Fruit fly (Drosophila melanogaster): ENCODE measurements around the gene Mpv17.

Gene Mpv17

DNA sequence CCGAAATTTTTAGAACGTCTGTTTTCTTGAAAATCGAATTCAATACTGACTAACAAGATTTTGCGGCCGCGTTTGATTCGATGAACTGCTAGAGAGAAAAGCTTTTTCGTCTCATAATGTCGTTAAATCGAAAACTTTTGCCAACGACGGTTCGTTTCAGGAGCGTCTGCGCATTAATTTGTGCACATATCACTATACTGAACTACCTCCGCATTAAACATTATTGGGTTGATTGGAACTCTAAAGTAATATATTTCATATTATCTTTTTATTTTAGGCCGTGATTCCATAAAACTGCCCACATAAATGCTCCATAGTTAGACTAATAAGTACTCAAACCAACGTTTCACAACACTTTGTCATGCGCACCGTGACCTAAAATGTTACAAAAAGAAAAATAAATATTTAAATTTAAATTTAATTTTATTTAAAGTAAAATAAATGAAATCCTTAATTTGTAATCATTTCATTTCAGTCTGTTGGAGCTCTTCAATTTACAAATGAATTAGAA lies 24.5 kb upstream of the Mpv17 start, which contains the start of gene CaMKII (continued):
- TF ChIP-seq CG6765 (GFP tag; optimal IDR thresholded peaks at IDR 0.05) (peak; percentile 28), CG3995 (GFP tag; optimal IDR thresholded peaks at IDR 0.05) (peak; percentile 36), CG8924 (tag; optimal IDR thresholded peaks at IDR 0.05) (no peak), CG10267 (tag; optimal IDR thresholded peaks at IDR 0.05) (peak; percentile 88), CG13624 (GFP tag; optimal IDR thresholded peaks at IDR 0.05) (peak; percentile 2), Oaz (GFP tag; IDR thresholded peaks at IDR 0.05) (no peak), CG30020 (tag; optimal IDR thresholded peaks at IDR 0.05) (peak; percentile 87), sima (GFP tag; optimal IDR thresholded peaks at IDR 0.05) (no peak), Atf6 (GFP tag; IDR thresholded peaks at IDR 0.05) (peak; percentile 24; the same call in 1 of the 2 replicates), CG7839 (tag; optimal IDR thresholded peaks at IDR 0.05) (peak; percentile 30), NFAT (GFP tag; IDR thresholded peaks at IDR 0.05) (no peak), gfzf (GFP tag; optimal IDR thresholded peaks at IDR 0.05) (peak; percentile 1), D (optimal IDR thresholded peaks at IDR 0.05) (no peak), D (GFP tag; optimal IDR thresholded peaks at IDR 0.05) (peak; percentile 33), CG13424 (tag; optimal IDR thresholded peaks at IDR 0.05) (peak; percentile 25), ind (GFP tag; optimal IDR thresholded peaks at IDR 0.05) (peak; percentile 56), nmo (GFP tag; optimal IDR thresholded peaks at IDR 0.05) (peak; percentile 46), Fer3 (tag; optimal IDR thresholded peaks at IDR 0.05) (peak; percentile 22), fd96Cb (tag; optimal IDR thresholded peaks at IDR 0.05) (peak; percentile 8), CG3847 (GFP tag; IDR thresholded peaks at IDR 0.05) (no peak), az2 (GFP tag; optimal IDR thresholded peaks at IDR 0.05) (peak; percentile 33), CG1024 (GFP tag; IDR thresholded peaks at IDR 0.05) (0 out of 2 replicates have a peak, but pooled peaks have one; percentile 26), CG14014 (GFP tag; IDR thresholded peaks at IDR 0.05) (0 out of 2 replicates have a peak, but pooled peaks have one; percentile 15), row (GFP tag; IDR thresholded peaks at IDR 0.05) (peak; percentile 73), lilli (GFP tag; optimal IDR thresholded peaks at IDR 0.05) (peak; percentile 30), scrt (GFP tag; optimal IDR thresholded peaks at IDR 0.05) (peak; percentile 27), MBD-R2 (GFP tag; IDR thresholded peaks at IDR 0.05) (0 out of 2 replicates have a peak, but pooled peaks have one; percentile 15), gem (tag; optimal IDR thresholded peaks at IDR 0.05) (peak; percentile 67), CG14710 (tag; optimal IDR thresholded peaks at IDR 0.05) (peak; percentile 34), Dp (GFP tag; optimal IDR thresholded peaks at IDR 0.05) (peak; percentile 7), CG11695 (GFP tag; IDR thresholded peaks at IDR 0.05) (peak; percentile 41; the same call in 1 of the 3 replicates), PHDP (tag; optimal IDR thresholded peaks at IDR 0.05) (peak; percentile 34)

DNA sequence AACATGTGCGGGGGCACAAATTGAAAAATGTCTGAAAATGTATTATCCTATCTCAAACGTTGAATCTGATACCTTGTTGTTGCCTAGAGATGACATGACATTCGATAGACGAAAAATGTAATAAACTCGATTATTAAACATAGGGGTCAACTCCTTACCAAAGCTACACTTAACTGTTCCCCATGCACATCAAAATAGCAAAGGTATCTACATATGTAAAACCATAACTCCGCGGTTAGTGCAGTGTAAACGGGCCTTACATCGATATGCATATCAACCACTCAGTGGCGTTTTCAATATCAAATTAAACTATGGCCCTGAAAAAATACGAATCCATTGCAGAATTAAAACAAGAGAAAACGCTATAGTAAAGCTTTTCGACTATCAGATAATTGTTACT lies 22.1 kb upstream of the Mpv17 start:
- peak; percentile 32 for TF ChIP-seq CG33213 (GFP tag; optimal IDR thresholded peaks at IDR 0.05)
- peak; percentile 100 for TF ChIP-seq CG30020 (tag; optimal IDR thresholded peaks at IDR 0.05)
- TF ChIP-seq YL-1 (GFP tag; optimal IDR thresholded peaks at IDR 0.05), result peak; percentile 37
- peak; percentile 17 for TF ChIP-seq Xbp1 (GFP tag; optimal IDR thresholded peaks at IDR 0.05)
- peak; percentile 71 for TF ChIP-seq CG8290 (GFP tag; optimal IDR thresholded peaks at IDR 0.05)
- TF ChIP-seq CG8290 (tag; optimal IDR thresholded peaks at IDR 0.05), result peak; percentile 57 to 80
- peak; percentile 64 for TF ChIP-seq MESR4 (GFP tag; optimal IDR thresholded peaks at IDR 0.05)
- peak; percentile 22 for TF ChIP-seq CG12942 (GFP tag; optimal IDR thresholded peaks at IDR 0.05)
- no peak for TF ChIP-seq CG1529 (GFP tag; optimal IDR thresholded peaks at IDR 0.05)
- TF ChIP-seq CG33557 (GFP tag; optimal IDR thresholded peaks at IDR 0.05), result peak; percentile 43
- peak; percentile 75 for TF ChIP-seq pzg (GFP tag; optimal IDR thresholded peaks at IDR 0.05)
- no peak for TF ChIP-seq Atf-2 (GFP tag; optimal IDR thresholded peaks at IDR 0.05)
- TF ChIP-seq CG3995 (GFP tag; optimal IDR thresholded peaks at IDR 0.05), result peak; percentile 28
- TF ChIP-seq CG10321 (GFP tag; IDR thresholded peaks at IDR 0.05), result no peak
- TF ChIP-seq inv (GFP tag; IDR thresholded peaks at IDR 0.05; ENCODE audit: partially characterized antibody), result no peak
- peak; percentile 99 for TF ChIP-seq CG11723 (GFP tag; optimal IDR thresholded peaks at IDR 0.05)
- TF ChIP-seq gfzf (GFP tag; optimal IDR thresholded peaks at IDR 0.05), result peak; percentile 41
- peak; percentile 50 for TF ChIP-seq HmgZ (tag; optimal IDR thresholded peaks at IDR 0.05)
- TF ChIP-seq dm (GFP tag; optimal IDR thresholded peaks at IDR 0.05), result peak; percentile 32
- TF ChIP-seq CG15696 (tag; optimal IDR thresholded peaks at IDR 0.05), result peak; percentile 0
- TF ChIP-seq CG2712 (tag; optimal IDR thresholded peaks at IDR 0.05), result peak; percentile 42
- TF ChIP-seq CG12155 (GFP tag; optimal IDR thresholded peaks at IDR 0.05), result no peak
